Worm (Caenorhabditis elegans) whole organism, L4/young adult: Measurements from ENCODE around the gene F55A4.13.

Source experiments
- W03F9.2 ChIP-seq: fragments of 150-350 bp; optimal IDR thresholded peaks from 2 replicates; lab custom pipeline; 2014; ENCODE audit warnings: missing biosample characterization, missing genetic modification characterization
- him-1 ChIP-seq: sonication (generic microtip); optimal IDR thresholded peaks from 2 replicates; lab custom pipeline; 2016; ENCODE audit warnings: missing genotype, missing genetic modification reagents, missing genetic modification characterization, missing compliant biosample characterization

- no peak for TF ChIP-seq him-1 (tag; lab: Kevin White, UChicago)
- TF ChIP-seq W03F9.2 (tag; lab: Kevin White, UChicago) = no peak
Measured at ce11 chrX:1005026-1005425, 12.3 kb downstream of the F55A4.13 start.
